Worm (Caenorhabditis elegans): ENCODE data around the gene inx-5.

ce11 chrX:8350984-8351383, 48.8 kb upstream of the inx-5 start, which contains the start of gene npr-28:
- TF ChIP-seq elt-1 (tag; optimal IDR thresholded peaks at IDR 0.05; ENCODE audit: borderline replicate concordance, insufficient read depth) (no peak), unc-62 (GFP tag; optimal IDR thresholded peaks at IDR 0.05) (no peak), unc-39 (tag; optimal IDR thresholded peaks at IDR 0.05) (no peak), ceh-43 (GFP tag; optimal IDR thresholded peaks at IDR 0.05) (no peak), sptf-1 (tag; optimal IDR thresholded peaks at IDR 0.05) (no peak), pha-4 (tag; optimal IDR thresholded peaks at IDR 0.05) (no peak), nhr-28 (tag; optimal IDR thresholded peaks at IDR 0.05) (no peak), mep-1 (tag; optimal IDR thresholded peaks at IDR 0.05) (no peak), nhr-237 (tag; optimal IDR thresholded peaks at IDR 0.05) (no peak), bed-3 (GFP tag; optimal IDR thresholded peaks at IDR 0.05) (no peak), lsy-2 (tag; optimal IDR thresholded peaks at IDR 0.05) (no peak)

All from whole organism, mixed stage, embryonic.